Fruit fly (Drosophila melanogaster): ENCODE measurements around the gene CaBP1.

CaBP1 gene

DNA sequence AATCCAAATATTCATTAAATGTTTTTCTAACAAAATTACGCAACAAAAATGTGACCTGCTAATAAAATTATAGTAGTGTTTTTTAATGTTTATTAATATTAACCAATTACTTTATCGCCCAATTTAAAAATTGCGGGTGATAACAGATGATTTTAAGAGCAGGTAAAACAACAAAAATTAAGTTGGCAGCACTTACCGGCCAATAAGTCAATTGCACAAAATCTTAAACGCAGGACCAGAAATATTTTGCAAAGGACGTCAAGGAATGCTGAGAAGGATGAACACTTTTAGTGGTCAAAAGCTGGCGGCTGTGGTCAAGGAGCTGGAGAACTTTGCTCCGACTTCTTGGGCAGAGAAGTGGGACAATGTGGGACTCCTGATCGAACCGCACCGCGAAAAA is 29.6 kb downstream of the CaBP1 start, which contains the start of gene CG4278:
CG4278 (plus strand) TSS at position 178 of the 400 bp plus-strand sequence.
- TF ChIP-seq D1 (tag; optimal IDR thresholded peaks at IDR 0.05) = peak; percentile 79
- TF ChIP-seq CG4496 (GFP tag; IDR thresholded peaks at IDR 0.05) = no peak

DNA sequence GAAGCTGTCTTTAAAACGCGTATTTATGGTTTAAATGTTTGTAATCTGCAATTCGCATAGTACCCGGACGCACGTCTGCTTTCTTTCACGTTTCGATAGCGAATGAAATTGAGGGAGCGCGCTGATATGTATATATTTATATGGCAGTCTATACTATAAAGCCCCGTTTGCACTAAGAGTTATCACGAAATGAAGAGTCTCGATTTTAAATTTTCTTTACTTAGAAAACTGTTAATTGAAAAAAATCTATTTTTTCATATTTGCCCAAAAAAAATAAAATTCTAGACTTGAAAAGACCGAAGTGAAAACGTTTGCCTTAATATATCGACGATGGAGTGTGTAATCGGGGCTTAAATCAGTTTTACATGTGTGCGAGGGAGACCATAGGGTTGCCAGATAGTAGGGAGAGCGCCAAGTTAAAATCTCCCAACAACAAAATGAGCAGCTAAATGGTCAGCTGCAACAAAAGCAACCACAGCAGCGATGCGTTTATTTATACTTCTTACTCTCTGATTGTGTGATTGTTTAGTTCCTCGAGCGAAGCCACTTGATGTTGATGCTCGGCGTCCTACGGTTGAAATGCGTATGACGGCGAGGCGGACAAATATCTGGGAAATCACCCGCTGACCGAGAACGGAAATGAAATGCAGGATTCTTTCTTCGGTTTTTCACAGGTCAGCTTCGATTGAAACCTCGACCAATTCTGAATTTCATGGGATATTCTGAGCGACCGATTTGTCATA is 30.8 kb downstream of the CaBP1 start, which contains the start of gene cact:
cact (minus strand) TSS at position 693 of the 743 bp plus-strand sequence.
- TF ChIP-seq CG4496 (GFP tag; IDR thresholded peaks at IDR 0.05) (peak; percentile 91), Pif1A (GFP tag; optimal IDR thresholded peaks at IDR 0.05) (peak; percentile 90), Pif1B (GFP tag; optimal IDR thresholded peaks at IDR 0.05) (peak; percentile 84), Snoo (tag; optimal IDR thresholded peaks at IDR 0.05) (peak; percentile 87), CG14655 (GFP tag; optimal IDR thresholded peaks at IDR 0.05) (peak; percentile 88), rn (GFP tag; IDR thresholded peaks at IDR 0.05) (peak; percentile 83), gl (tag; optimal IDR thresholded peaks at IDR 0.05) (peak; percentile 42), D1 (tag; optimal IDR thresholded peaks at IDR 0.05) (peak; percentile 34), CG8301 (tag; optimal IDR thresholded peaks at IDR 0.05) (peak; percentile 84), EcR (GFP tag; optimal IDR thresholded peaks at IDR 0.05) (peak; percentile 15), CG13204 (GFP tag; optimal IDR thresholded peaks at IDR 0.05) (no peak), fd96Ca (GFP tag; IDR thresholded peaks at IDR 0.05) (peak; percentile 81; the same call in 2 of the 3 replicates), CG34367 (tag; optimal IDR thresholded peaks at IDR 0.05) (peak; percentile 79), CG12605 (GFP tag; IDR thresholded peaks at IDR 0.05) (peak; percentile 79), CG10348 (GFP tag; IDR thresholded peaks at IDR 0.05) (peak; percentile 59), Ets98B (GFP tag; IDR thresholded peaks at IDR 0.05) (peak; percentile 92), CG32121 (GFP tag; IDR thresholded peaks at IDR 0.05) (peak; percentile 90), CG9948 (tag; optimal IDR thresholded peaks at IDR 0.05) (peak; percentile 87), CG8159 (tag; optimal IDR thresholded peaks at IDR 0.05) (peak; percentile 90), CG17806 (tag; optimal IDR thresholded peaks at IDR 0.05) (peak; percentile 91), CG15710 (tag; optimal IDR thresholded peaks at IDR 0.05) (peak; percentile 84)

DNA sequence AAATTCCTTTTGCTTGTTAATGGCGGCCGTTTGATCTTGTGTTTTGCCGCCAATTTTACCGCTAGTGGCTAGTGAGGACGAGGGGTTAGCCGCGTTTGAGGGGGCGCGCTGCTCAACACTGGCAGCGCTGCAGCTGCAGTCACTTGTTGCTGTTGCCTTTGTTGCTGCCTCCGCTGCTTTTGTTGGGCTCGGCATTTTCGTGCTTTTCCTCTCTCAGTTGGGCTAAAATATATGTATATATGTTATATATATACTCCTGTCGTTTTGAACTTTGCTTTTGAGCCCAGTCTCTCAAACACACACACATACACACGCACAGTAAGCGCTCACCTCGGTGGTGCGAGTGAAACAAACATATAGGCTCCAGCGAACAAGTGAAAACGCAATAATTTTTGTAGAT is 31.7 kb downstream of the CaBP1 start:
- peak; percentile 35; the same call in 1 of the 3 replicates for TF ChIP-seq fd96Ca (GFP tag; IDR thresholded peaks at IDR 0.05)
- TF ChIP-seq CG9948 (tag; optimal IDR thresholded peaks at IDR 0.05) = no peak
- peak; percentile 78 for TF ChIP-seq CG13204 (GFP tag; optimal IDR thresholded peaks at IDR 0.05)
- peak; percentile 57 for TF ChIP-seq Pif1B (GFP tag; optimal IDR thresholded peaks at IDR 0.05)
- no peak for TF ChIP-seq CG10348 (GFP tag; IDR thresholded peaks at IDR 0.05)
- peak; percentile 31; the same call in 1 of the 2 replicates for TF ChIP-seq Ets98B (GFP tag; IDR thresholded peaks at IDR 0.05)
- TF ChIP-seq CG8301 (tag; optimal IDR thresholded peaks at IDR 0.05) = no peak
- peak; percentile 32; the same call in 1 of the 2 replicates for TF ChIP-seq CG32121 (GFP tag; IDR thresholded peaks at IDR 0.05)
- peak; percentile 36 for TF ChIP-seq Pif1A (GFP tag; optimal IDR thresholded peaks at IDR 0.05)
- TF ChIP-seq gl (tag; optimal IDR thresholded peaks at IDR 0.05) = no peak
- TF ChIP-seq rn (GFP tag; IDR thresholded peaks at IDR 0.05) = no peak
- TF ChIP-seq CG34367 (tag; optimal IDR thresholded peaks at IDR 0.05) = no peak
- TF ChIP-seq CG4496 (GFP tag; IDR thresholded peaks at IDR 0.05) = peak; percentile 79
- no peak for TF ChIP-seq CG17806 (tag; optimal IDR thresholded peaks at IDR 0.05)
- TF ChIP-seq CG8159 (tag; optimal IDR thresholded peaks at IDR 0.05) = peak; percentile 8
- peak; percentile 60 for TF ChIP-seq EcR (GFP tag; optimal IDR thresholded peaks at IDR 0.05)
- peak; percentile 10 for TF ChIP-seq Snoo (tag; optimal IDR thresholded peaks at IDR 0.05)
- no peak for TF ChIP-seq CG15710 (tag; optimal IDR thresholded peaks at IDR 0.05)
- TF ChIP-seq CG14655 (GFP tag; optimal IDR thresholded peaks at IDR 0.05) = peak; percentile 13
- TF ChIP-seq CG12605 (GFP tag; IDR thresholded peaks at IDR 0.05) = peak; percentile 92
- TF ChIP-seq D1 (tag; optimal IDR thresholded peaks at IDR 0.05) = no peak

DNA sequence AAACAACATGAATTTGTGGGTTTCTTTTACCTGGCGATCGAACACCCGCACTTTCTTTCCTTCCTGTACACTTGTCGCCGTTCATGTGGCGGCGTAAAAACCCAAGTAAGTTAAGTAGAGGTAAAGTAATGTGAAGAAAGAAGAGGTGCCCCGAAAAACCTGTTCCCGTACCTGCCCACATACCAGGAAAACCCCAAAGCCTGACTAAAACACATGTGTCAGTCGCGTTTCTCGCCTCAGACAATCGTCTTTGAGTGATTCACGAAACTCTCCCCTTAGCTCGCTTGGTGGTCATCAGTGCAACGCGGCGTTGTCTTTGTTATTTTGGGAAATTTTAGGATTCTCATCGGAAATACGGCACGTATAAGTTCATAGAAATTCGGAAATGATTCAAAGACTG is 33.0 kb downstream of the CaBP1 start:
- no peak for TF ChIP-seq CG10348 (GFP tag; IDR thresholded peaks at IDR 0.05)
- TF ChIP-seq CG9948 (tag; optimal IDR thresholded peaks at IDR 0.05) = no peak
- TF ChIP-seq Snoo (tag; optimal IDR thresholded peaks at IDR 0.05) = no peak
- no peak for TF ChIP-seq CG15710 (tag; optimal IDR thresholded peaks at IDR 0.05)
- no peak for TF ChIP-seq gl (tag; optimal IDR thresholded peaks at IDR 0.05)
- TF ChIP-seq Pif1A (GFP tag; optimal IDR thresholded peaks at IDR 0.05) = no peak
- no peak for TF ChIP-seq rn (GFP tag; IDR thresholded peaks at IDR 0.05)
- no peak for TF ChIP-seq CG8159 (tag; optimal IDR thresholded peaks at IDR 0.05)
- no peak for TF ChIP-seq D1 (tag; optimal IDR thresholded peaks at IDR 0.05)
- no peak for TF ChIP-seq CG4496 (GFP tag; IDR thresholded peaks at IDR 0.05)
- no peak for TF ChIP-seq CG8301 (tag; optimal IDR thresholded peaks at IDR 0.05)
- no peak for TF ChIP-seq fd96Ca (GFP tag; IDR thresholded peaks at IDR 0.05)
- TF ChIP-seq CG13204 (GFP tag; optimal IDR thresholded peaks at IDR 0.05) = no peak
- TF ChIP-seq CG34367 (tag; optimal IDR thresholded peaks at IDR 0.05) = no peak
- no peak for TF ChIP-seq CG32121 (GFP tag; IDR thresholded peaks at IDR 0.05)

DNA sequence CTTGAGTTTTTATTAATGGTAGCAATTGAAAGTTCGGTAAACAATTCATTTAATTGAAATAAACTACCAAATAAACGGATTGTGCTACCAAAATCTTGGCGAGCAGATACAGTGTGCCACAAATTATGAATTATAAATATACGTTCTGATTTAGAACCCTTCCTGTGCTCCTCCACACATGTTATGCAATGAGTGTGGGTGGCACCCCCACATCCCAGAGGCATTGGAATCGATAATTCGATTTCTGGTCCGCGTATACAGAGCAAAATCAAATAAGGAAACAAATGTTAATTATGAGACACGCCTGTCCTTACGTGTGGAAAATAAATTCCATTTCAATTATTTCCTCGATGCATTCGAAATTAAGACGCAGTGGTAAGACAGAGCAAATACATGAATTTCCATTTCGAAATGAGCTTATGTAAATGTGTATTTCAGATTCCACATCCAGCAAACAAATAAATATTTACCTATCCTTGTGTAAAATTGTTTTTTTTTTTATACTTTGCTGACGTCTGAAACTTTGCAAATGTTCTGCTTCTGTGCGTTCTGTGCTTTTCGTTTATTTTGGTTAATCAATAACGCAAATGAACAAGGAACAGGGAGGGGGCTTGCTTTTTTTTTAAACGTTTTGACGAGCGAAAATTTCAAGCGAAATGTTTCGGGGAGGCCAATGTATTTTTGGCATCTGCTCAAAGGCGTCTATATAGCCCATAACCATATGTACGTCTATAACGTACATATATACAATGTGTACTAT is 34.5 kb downstream of the CaBP1 start:
- TF ChIP-seq D1 (tag; optimal IDR thresholded peaks at IDR 0.05) (no peak), CG17806 (tag; optimal IDR thresholded peaks at IDR 0.05) (no peak), CG12605 (GFP tag; IDR thresholded peaks at IDR 0.05) (no peak), fd96Ca (GFP tag; IDR thresholded peaks at IDR 0.05) (no peak), Ets98B (GFP tag; IDR thresholded peaks at IDR 0.05) (no peak), Pif1B (GFP tag; optimal IDR thresholded peaks at IDR 0.05) (no peak), CG9948 (tag; optimal IDR thresholded peaks at IDR 0.05) (no peak), rn (GFP tag; IDR thresholded peaks at IDR 0.05) (no peak), gl (tag; optimal IDR thresholded peaks at IDR 0.05) (no peak), CG15710 (tag; optimal IDR thresholded peaks at IDR 0.05) (no peak), CG14655 (GFP tag; optimal IDR thresholded peaks at IDR 0.05) (no peak), CG8301 (tag; optimal IDR thresholded peaks at IDR 0.05) (no peak), CG10348 (GFP tag; IDR thresholded peaks at IDR 0.05) (no peak), Pif1A (GFP tag; optimal IDR thresholded peaks at IDR 0.05) (no peak), CG34367 (tag; optimal IDR thresholded peaks at IDR 0.05) (no peak), EcR (GFP tag; optimal IDR thresholded peaks at IDR 0.05) (no peak), CG4496 (GFP tag; IDR thresholded peaks at IDR 0.05) (no peak), Snoo (tag; optimal IDR thresholded peaks at IDR 0.05) (no peak)
